Fruit fly (Drosophila melanogaster): ENCODE data around the gene Cdc5.
A peak's percentile ranks its signal among the peaks of the same experiment; 100 is the strongest.

Cdc5 gene

DNA sequence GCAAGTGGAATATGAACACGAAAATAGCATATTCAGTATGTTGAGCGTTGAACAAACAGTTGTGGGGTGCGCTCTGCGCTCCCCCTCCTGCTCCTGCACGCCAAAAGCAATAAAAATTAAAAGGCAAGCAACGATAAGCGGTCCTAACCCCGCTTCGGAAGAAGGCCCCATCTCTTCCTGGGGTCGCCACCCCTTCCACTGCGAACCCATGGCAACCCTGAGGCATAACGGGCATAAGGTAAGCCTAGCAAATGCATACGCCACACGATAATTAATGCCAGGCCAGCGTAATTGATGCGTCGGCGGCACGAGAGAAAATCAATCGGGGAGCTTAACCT is 12.8 kb downstream of the Cdc5 start:
- TF ChIP-seq Eip78C (GFP tag) (no peak), svp (GFP tag) (peak; percentile 57), lz (GFP tag; optimal IDR thresholded peaks at IDR 0.05) (no peak)

DNA sequence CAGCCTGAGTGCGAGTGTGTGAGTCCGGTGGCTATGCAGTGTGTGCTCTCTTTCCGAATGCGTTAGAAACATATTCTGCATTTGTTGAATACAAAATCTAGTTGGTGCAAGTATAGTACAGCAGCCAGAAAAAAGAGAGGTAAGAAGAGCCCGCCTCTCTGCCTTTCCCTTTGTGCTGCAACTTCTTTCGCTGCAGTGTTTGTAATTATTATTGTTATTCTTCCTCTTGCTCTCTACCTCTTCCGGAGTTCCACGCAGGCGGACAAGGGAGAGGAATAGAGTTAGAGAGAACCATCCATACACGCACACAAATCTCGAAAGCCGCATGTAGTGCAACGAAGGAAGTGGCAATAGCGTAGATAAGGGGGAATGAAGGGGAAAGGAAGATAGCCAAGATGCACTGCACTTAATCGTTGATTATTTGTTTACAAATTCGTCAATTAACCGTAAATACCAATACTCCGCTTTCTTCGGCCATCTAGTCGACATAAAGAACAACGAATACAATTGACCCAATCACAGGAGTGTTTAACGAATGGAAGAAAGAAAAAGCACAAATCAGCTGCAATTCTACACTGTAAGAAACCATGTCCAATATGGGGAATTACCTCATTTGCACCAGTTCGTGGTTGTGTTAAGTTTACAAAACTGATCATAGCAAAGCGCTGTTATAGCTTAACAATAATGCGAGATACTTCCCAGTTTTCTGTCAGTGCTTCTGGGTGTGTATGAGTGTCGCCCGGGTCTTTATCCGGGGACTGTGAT is 13.4 kb downstream of the Cdc5 start:
- TF ChIP-seq svp (GFP tag) (peak; percentile 91), Hr38 (GFP tag; optimal IDR thresholded peaks at IDR 0.05) (peak; percentile 74), CG31627 (GFP tag; optimal IDR thresholded peaks at IDR 0.05) (peak; percentile 88), CG16779 (tag; optimal IDR thresholded peaks at IDR 0.05) (peak; percentile 81), Sox15 (GFP tag; optimal IDR thresholded peaks at IDR 0.05) (peak; percentile 75), Ets96B (tag; optimal IDR thresholded peaks at IDR 0.05) (peak; percentile 81), Smox (GFP tag; optimal IDR thresholded peaks at IDR 0.05) (peak; percentile 85), pdm3 (GFP tag; optimal IDR thresholded peaks at IDR 0.05) (peak; percentile 91), CG10669 (GFP tag; optimal IDR thresholded peaks at IDR 0.05) (peak; percentile 85), eg (GFP tag; IDR thresholded peaks at IDR 0.05) (peak; percentile 90), fd59A (GFP tag; optimal IDR thresholded peaks at IDR 0.05) (peak; percentile 75), CG6808 (GFP tag; optimal IDR thresholded peaks at IDR 0.05) (peak; percentile 79), CG8119 (GFP tag; IDR thresholded peaks at IDR 0.05) (peak; percentile 90), Lpt (GFP tag; optimal IDR thresholded peaks at IDR 0.05) (peak; percentile 89), salr (GFP tag; optimal IDR thresholded peaks at IDR 0.05) (peak; percentile 82 to 91), spab (GFP tag; optimal IDR thresholded peaks at IDR 0.05) (peak; percentile 75), Blimp-1 (GFP tag; optimal IDR thresholded peaks at IDR 0.05) (peak; percentile 26), CG7368 (GFP tag; optimal IDR thresholded peaks at IDR 0.05) (peak; percentile 91), CG9139 (GFP tag; optimal IDR thresholded peaks at IDR 0.05) (peak; percentile 52), Sox102F (GFP tag; optimal IDR thresholded peaks at IDR 0.05) (peak; percentile 82), CG3919 (GFP tag; optimal IDR thresholded peaks at IDR 0.05) (peak; percentile 92), topi (GFP tag; optimal IDR thresholded peaks at IDR 0.05) (peak; percentile 81), Hr39 (GFP tag; optimal IDR thresholded peaks at IDR 0.05) (peak; percentile 84), fd85E (GFP tag; optimal IDR thresholded peaks at IDR 0.05) (no peak), Eip75B (GFP tag; optimal IDR thresholded peaks at IDR 0.05) (peak; percentile 88), CG32006 (GFP tag; optimal IDR thresholded peaks at IDR 0.05) (peak; percentile 95), vri (GFP tag; optimal IDR thresholded peaks at IDR 0.05) (peak; percentile 81), CG6276 (GFP tag; optimal IDR thresholded peaks at IDR 0.05) (peak; percentile 89), cyc (GFP tag; optimal IDR thresholded peaks at IDR 0.05) (peak; percentile 89), CG8632 (GFP tag; optimal IDR thresholded peaks at IDR 0.05) (peak; percentile 66), CG11762 (GFP tag; optimal IDR thresholded peaks at IDR 0.05; ENCODE audit: insufficient read depth) (peak; percentile 84), Hr4 (GFP tag; optimal IDR thresholded peaks at IDR 0.05) (peak; percentile 95), lz (GFP tag; optimal IDR thresholded peaks at IDR 0.05) (peak; percentile 85), acj6 (GFP tag; optimal IDR thresholded peaks at IDR 0.05) (peak; percentile 89), CG1621 (tag; optimal IDR thresholded peaks at IDR 0.05) (peak; percentile 79), CG4318 (GFP tag; optimal IDR thresholded peaks at IDR 0.05) (peak; percentile 86), CG34406 (GFP tag; optimal IDR thresholded peaks at IDR 0.05) (peak; percentile 77), CG6854 (GFP tag; optimal IDR thresholded peaks at IDR 0.05) (no peak), Gug (GFP tag; IDR thresholded peaks at IDR 0.05) (peak; percentile 35; the same call in 1 of the 2 replicates), net (GFP tag; optimal IDR thresholded peaks at IDR 0.05) (peak; percentile 90), ss (GFP tag; optimal IDR thresholded peaks at IDR 0.05) (peak; percentile 61 to 75), CG10631 (GFP tag; optimal IDR thresholded peaks at IDR 0.05) (peak; percentile 91), fkh (GFP tag; optimal IDR thresholded peaks at IDR 0.05) (no peak), Met (GFP tag; optimal IDR thresholded peaks at IDR 0.05) (peak; percentile 83), CG6792 (GFP tag; optimal IDR thresholded peaks at IDR 0.05) (peak; percentile 86), Eip78C (GFP tag) (peak; percentile 96), dsx (GFP tag; optimal IDR thresholded peaks at IDR 0.05; ENCODE audit: poor library complexity, severe bottlenecking) (peak; percentile 78), CG3032 (tag; optimal IDR thresholded peaks at IDR 0.05) (peak; percentile 58)
